Worm (Caenorhabditis elegans) whole organism, L2 larva: ENCODE measurements around the gene C05C8.5.

Experiments used
- ama-1 ChIP-seq: fragments of 150-350 bp; optimal IDR thresholded peaks from 2 replicates; lab custom pipeline; 2018; ENCODE audit warnings: inconsistent platforms
- blmp-1 ChIP-seq: sonication (generic microtip); optimal IDR thresholded peaks from 2 replicates; lab custom pipeline; 2017; ENCODE audit warnings: missing genetic modification characterization, mild to moderate bottlenecking, missing compliant biosample characterization, antibody characterized with exemption, moderate library complexity; ENCODE audit not compliant: insufficient read depth
- elt-3 ChIP-seq: sonication (generic microtip); optimal IDR thresholded peaks from 2 replicates; lab custom pipeline; 2017; ENCODE audit warnings: missing biosample characterization, missing genetic modification characterization
- lsy-2 ChIP-seq, 2 experiments: fragments of 150-350 bp in 1 of 2; sonication (generic microtip) in 1 of 2; optimal IDR thresholded peaks; 2 replicates each; lab custom pipeline; 2014 to 2017; ENCODE audit warnings: missing biosample characterization in 2 of 2, missing genetic modification characterization in 2 of 2
- zag-1 ChIP-seq: fragments of 150-350 bp; optimal IDR thresholded peaks from 2 replicates; lab custom pipeline; 2014; ENCODE audit warnings: missing biosample characterization, missing genetic modification characterization

- no peak for TF ChIP-seq lsy-2 (tag; optimal IDR thresholded peaks at IDR 0.05; lab: Kevin White, UChicago)
- TF ChIP-seq blmp-1 (tag; lab: Kevin White, UChicago) = no peak
- TF ChIP-seq ama-1 (lab: Kevin White, UChicago) = no peak
- TF ChIP-seq zag-1 (tag; lab: Kevin White, UChicago) = no peak
- no peak for TF ChIP-seq elt-3
Observed at ce11 chrV:7199932-7200331, 34.7 kb downstream of the C05C8.5 start, which contains the start of gene F09G2.1.
